Worm (Caenorhabditis elegans) whole organism, L3 larva: ENCODE data around the gene F09F9.3.
A peak's percentile ranks its signal among the peaks of the same experiment; 100 is the strongest.

ENCODE experiments used
- ZK546.5 ChIP-seq: sonication (generic microtip); optimal IDR thresholded peaks from 2 replicates; lab custom pipeline; 2017; ENCODE audit warnings: missing biosample characterization, missing genetic modification characterization
- ama-1 ChIP-seq: fragments of 150-350 bp; optimal IDR thresholded peaks from 2 replicates; lab custom pipeline; 2018
- ceh-16 ChIP-seq: sonication (generic microtip); optimal IDR thresholded peaks from 2 replicates; lab custom pipeline; 2017; ENCODE audit warnings: missing biosample characterization, missing genetic modification characterization
- egl-27 ChIP-seq: sonication (generic microtip); optimal IDR thresholded peaks from 4 replicates; lab custom pipeline; 2017; ENCODE audit warnings: missing biosample characterization, missing genetic modification reagents, missing genetic modification characterization
- egl-5 ChIP-seq: fragments of 150-350 bp; optimal IDR thresholded peaks from 2 replicates; lab custom pipeline; 2017; ENCODE audit warnings: missing biosample characterization, missing genetic modification reagents, missing genetic modification characterization, inconsistent platforms
- elt-1 ChIP-seq: fragments of 150-350 bp; optimal IDR thresholded peaks from 2 replicates; lab custom pipeline; 2014; ENCODE audit warnings: missing biosample characterization, missing genetic modification characterization
- elt-2 ChIP-seq: sonication (generic microtip); optimal IDR thresholded peaks from 2 replicates; lab custom pipeline; 2016; ENCODE audit warnings: missing genetic modification reagents, mild to moderate bottlenecking, missing genetic modification characterization, missing compliant biosample characterization
- eor-1 ChIP-seq, 2 experiments: fragments of 150-350 bp; optimal IDR thresholded peaks; 2 replicates each; lab custom pipeline; 2014 to 2018; ENCODE audit warnings: missing biosample characterization in 2 of 2, missing genetic modification characterization in 2 of 2
- fkh-10 ChIP-seq: sonication (generic microtip); optimal IDR thresholded peaks from 2 replicates; lab custom pipeline; 2017; ENCODE audit warnings: missing biosample characterization, missing genetic modification reagents, missing genetic modification characterization
- fos-1 ChIP-seq: fragments of 150-350 bp; optimal IDR thresholded peaks from 2 replicates; lab custom pipeline; 2014; ENCODE audit warnings: missing biosample characterization, missing genetic modification characterization
- hmg-11 ChIP-seq: sonication (generic microtip); optimal IDR thresholded peaks from 2 replicates; lab custom pipeline; 2016; ENCODE audit warnings: missing genetic modification characterization, missing compliant biosample characterization
- lin-39 ChIP-seq: fragments of 150-350 bp; optimal IDR thresholded peaks from 2 replicates; lab custom pipeline; 2018; ENCODE audit warnings: missing biosample characterization, missing genetic modification reagents, missing genetic modification characterization
- lsy-12 ChIP-seq: sonication (generic microtip); optimal IDR thresholded peaks from 2 replicates; lab custom pipeline; 2016; ENCODE audit warnings: mild to moderate bottlenecking, missing genetic modification characterization, missing compliant biosample characterization
- mdl-1 ChIP-seq: fragments of 150-350 bp; optimal IDR thresholded peaks from 2 replicates; lab custom pipeline; 2014; ENCODE audit warnings: missing biosample characterization, missing genetic modification characterization
- mml-1 ChIP-seq: fragments of 150-350 bp; sonication (generic microtip); optimal IDR thresholded peaks from 3 replicates; lab custom pipeline; 2014; ENCODE audit warnings: missing biosample characterization, missing genetic modification characterization
- nfya-1 ChIP-seq: sonication (generic microtip); optimal IDR thresholded peaks from 2 replicates; lab custom pipeline; 2017; ENCODE audit warnings: missing genetic modification characterization, mild to moderate bottlenecking, missing compliant biosample characterization, antibody characterized with exemption, moderate library complexity; ENCODE audit not compliant: insufficient read depth
- nhr-12 ChIP-seq: fragments of 150-350 bp; optimal IDR thresholded peaks from 2 replicates; lab custom pipeline; 2014; ENCODE audit warnings: missing biosample characterization, missing genetic modification characterization
- nhr-23 ChIP-seq: fragments of 150-350 bp; optimal IDR thresholded peaks from 2 replicates; lab custom pipeline; 2014; ENCODE audit warnings: missing biosample characterization, missing genetic modification reagents, missing genetic modification characterization
- nhr-237 ChIP-seq: fragments of 150-350 bp; optimal IDR thresholded peaks from 2 replicates; lab custom pipeline; 2014; ENCODE audit warnings: missing biosample characterization, missing genetic modification characterization
- nhr-25 ChIP-seq: sonication (generic microtip); optimal IDR thresholded peaks from 2 replicates; lab custom pipeline; 2017; ENCODE audit warnings: missing biosample characterization, missing genetic modification characterization
- nhr-28 ChIP-seq: fragments of 150-350 bp; optimal IDR thresholded peaks from 2 replicates; lab custom pipeline; 2014; ENCODE audit warnings: missing biosample characterization, missing genetic modification characterization
- nhr-43 ChIP-seq: sonication (generic microtip); optimal IDR thresholded peaks from 2 replicates; lab custom pipeline; 2016; ENCODE audit warnings: mild to moderate bottlenecking, missing genetic modification characterization, missing compliant biosample characterization; ENCODE audit not compliant: poor library complexity, severe bottlenecking
- nhr-67 ChIP-seq: fragments of 150-350 bp; optimal IDR thresholded peaks from 2 replicates; lab custom pipeline; 2014; ENCODE audit warnings: missing biosample characterization, missing genetic modification characterization
- nhr-76 ChIP-seq: fragments of 150-350 bp; sonication (generic microtip); optimal IDR thresholded peaks from 5 replicates; lab custom pipeline; 2014; ENCODE audit warnings: missing biosample characterization, missing genetic modification characterization
- nhr-77 ChIP-seq: fragments of 150-350 bp; optimal IDR thresholded peaks from 2 replicates; lab custom pipeline; 2014; ENCODE audit warnings: missing biosample characterization, missing genetic modification characterization
- pha-4 ChIP-seq: fragments of 150-350 bp; optimal IDR thresholded peaks from 2 replicates; lab custom pipeline; 2014; ENCODE audit warnings: missing biosample characterization, missing genetic modification reagents, missing genetic modification characterization
- sea-2 ChIP-seq: fragments of 150-350 bp; sonication (generic microtip); optimal IDR thresholded peaks from 4 replicates; lab custom pipeline; 2014; ENCODE audit warnings: missing biosample characterization, missing genetic modification reagents, missing genetic modification characterization
- skn-1 ChIP-seq: fragments of 150-350 bp; optimal IDR thresholded peaks from 2 replicates; lab custom pipeline; 2014; ENCODE audit warnings: missing biosample characterization, missing genetic modification characterization
- snpc-4 ChIP-seq: fragments of 150-350 bp; optimal IDR thresholded peaks from 2 replicates; lab custom pipeline; 2014; ENCODE audit warnings: missing biosample characterization, missing genetic modification characterization
- tbx-2 ChIP-seq: sonication (generic microtip); optimal IDR thresholded peaks from 2 replicates; lab custom pipeline; 2016; ENCODE audit warnings: mild to moderate bottlenecking, missing genetic modification characterization, missing compliant biosample characterization
- unc-62 ChIP-seq: fragments of 150-350 bp; sonication (generic microtip); optimal IDR thresholded peaks from 4 replicates; lab custom pipeline; 2014; ENCODE audit warnings: missing biosample characterization, missing genetic modification reagents, missing genetic modification characterization
- zag-1 ChIP-seq: fragments of 150-350 bp; optimal IDR thresholded peaks from 2 replicates; lab custom pipeline; 2014; ENCODE audit warnings: missing biosample characterization, missing genetic modification characterization
- ztf-11 ChIP-seq: fragments of 150-350 bp; optimal IDR thresholded peaks from 2 replicates; lab custom pipeline; 2014; ENCODE audit warnings: missing biosample characterization, missing genetic modification characterization

F09F9.3 gene

DNA sequence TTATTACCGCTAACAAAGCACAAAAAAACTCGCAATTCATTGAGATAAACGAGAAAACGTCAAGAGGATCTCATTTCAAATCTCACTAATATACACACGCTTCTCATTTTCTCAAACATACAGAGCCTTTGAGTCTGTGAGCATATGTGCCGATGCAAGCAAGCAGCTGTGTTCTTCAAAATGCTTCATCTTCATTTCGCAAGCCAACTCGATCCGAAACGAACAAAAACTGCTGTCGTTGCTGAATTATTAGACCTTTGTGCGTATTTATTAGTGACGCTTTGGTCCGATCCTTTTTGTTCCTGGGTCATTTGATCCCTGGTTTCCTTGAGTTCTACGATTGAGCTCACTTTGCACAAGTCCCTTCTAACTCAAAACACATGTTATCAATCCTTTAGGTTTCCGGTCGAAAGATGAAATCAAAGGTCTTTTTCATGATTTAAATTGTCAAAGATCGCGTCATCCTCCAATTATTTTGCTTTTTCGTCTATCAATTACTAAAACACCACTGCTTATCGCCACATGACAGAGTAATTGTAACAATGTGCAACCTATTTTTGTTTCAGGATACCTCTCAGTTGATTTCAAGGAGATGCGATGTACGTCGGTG is 13.8 kb downstream of the F09F9.3 start, which contains the start of gene R02E4.2:
Gene R02E4.2, plus strand, starts transcription at position 560 of the 610 bp plus-strand sequence.
- no peak for TF ChIP-seq mml-1 (tag; lab: Kevin White, UChicago)
- no peak for TF ChIP-seq nhr-12 (tag; lab: Kevin White, UChicago)
- no peak for TF ChIP-seq mdl-1 (tag; lab: Kevin White, UChicago)
- no peak for TF ChIP-seq nhr-43 (tag; lab: Kevin White, UChicago)
- TF ChIP-seq nhr-25 (tag; lab: Kevin White, UChicago), result no peak
- TF ChIP-seq pha-4, result no peak
- TF ChIP-seq zag-1 (tag; lab: Kevin White, UChicago), result no peak
- no peak for TF ChIP-seq unc-62 (GFP tag; lab: Kevin White, UChicago)
- TF ChIP-seq egl-27 (tag; lab: Kevin White, UChicago), result no peak
- no peak for TF ChIP-seq ztf-11 (tag; lab: Kevin White, UChicago)
- TF ChIP-seq fkh-10, result no peak
- no peak for TF ChIP-seq ceh-16
- TF ChIP-seq elt-2, result no peak
- no peak for TF ChIP-seq snpc-4 (tag; lab: Kevin White, UChicago)

ce11 chrX:4104435-4104834 is 16.4 kb downstream of the F09F9.3 start, which contains the start of gene R02E4.1:
Gene R02E4.1 (minus strand): TSS chrX:4104535.
- TF ChIP-seq skn-1 (tag; lab: Kevin White, UChicago) (no peak), nhr-23 (no peak), hmg-11 (tag; lab: Kevin White, UChicago) (no peak), nhr-76 (no peak)

DNA sequence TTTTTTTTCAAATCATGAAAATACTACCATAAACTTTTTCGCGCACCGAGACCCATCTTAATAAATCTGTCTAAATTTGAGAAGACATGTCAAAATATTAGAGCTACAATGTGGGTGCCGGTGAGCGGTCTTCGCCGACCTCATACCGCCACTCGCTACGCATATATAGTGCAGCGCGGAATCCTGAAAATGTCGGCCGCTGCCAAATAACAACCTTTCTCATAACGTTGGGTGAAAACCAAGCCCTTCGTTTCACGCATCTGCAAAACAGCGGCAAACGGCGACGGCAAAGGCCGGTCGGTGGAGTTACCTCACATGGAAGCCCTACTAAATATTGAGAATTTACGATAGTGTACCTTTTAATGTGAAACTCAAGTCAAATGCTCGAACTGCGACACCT is 17.8 kb downstream of the F09F9.3 start:
- TF ChIP-seq nhr-237 (tag; lab: Kevin White, UChicago), result no peak
- TF ChIP-seq elt-1 (tag; lab: Kevin White, UChicago), result no peak
- peak; percentile 71 for TF ChIP-seq snpc-4 (tag; lab: Kevin White, UChicago)
- no peak for TF ChIP-seq nhr-67 (tag; lab: Kevin White, UChicago)
- no peak for TF ChIP-seq nfya-1 (tag; lab: Kevin White, UChicago)

DNA sequence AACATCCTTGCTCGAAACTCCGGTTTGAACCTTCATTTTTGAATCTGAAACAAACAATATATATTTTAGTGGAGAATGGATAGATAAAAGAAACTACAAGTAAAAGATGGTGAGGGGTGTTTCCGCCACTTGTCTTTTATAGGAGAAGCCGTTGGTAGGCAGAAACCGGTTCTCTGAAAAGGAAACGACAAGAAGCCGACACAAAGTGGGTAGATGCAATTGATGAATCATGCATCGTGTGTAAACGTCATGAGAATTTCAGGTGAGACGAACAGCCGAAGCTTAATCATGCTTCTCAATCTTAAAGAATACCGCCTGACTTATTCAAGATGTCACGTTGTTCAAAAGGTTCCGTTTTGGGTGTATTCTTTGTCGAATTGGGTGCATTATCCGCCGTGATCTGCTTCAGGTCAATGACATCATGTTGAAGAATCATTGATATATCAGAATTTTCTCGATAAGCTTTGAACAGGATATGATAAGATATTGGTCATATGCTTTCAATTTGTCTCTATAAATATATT is 18.7 kb downstream of the F09F9.3 start, which contains the start of gene R02E4.3:
Gene R02E4.3, minus strand, starts transcription at position 51 of the 524 bp plus-strand sequence.
- TF ChIP-seq lin-39 (tag; lab: Kevin White, UChicago) (no peak), eor-1 (tag; optimal IDR thresholded peaks at IDR 0.05; lab: Kevin White, UChicago) (no peak), nhr-77 (tag; lab: Kevin White, UChicago) (no peak), ceh-16 (no peak), sea-2 (no peak), nhr-76 (no peak), fos-1 (tag; lab: Kevin White, UChicago) (no peak), egl-5 (tag; lab: Kevin White, UChicago) (no peak), lsy-12 (no peak), nhr-25 (tag; lab: Kevin White, UChicago) (peak; percentile 91), ZK546.5 (tag; lab: Kevin White, UChicago) (no peak), nhr-43 (tag; lab: Kevin White, UChicago) (peak; percentile 98), hmg-11 (tag; lab: Kevin White, UChicago) (no peak), nhr-23 (peak; percentile 50), nhr-28 (tag; lab: Kevin White, UChicago) (no peak), tbx-2 (tag; lab: Kevin White, UChicago) (peak; percentile 34)

- no peak for TF ChIP-seq snpc-4 (tag; lab: Kevin White, UChicago)
- TF ChIP-seq nhr-43 (tag; lab: Kevin White, UChicago), result peak; percentile 43
- peak; percentile 89 for TF ChIP-seq ama-1
- TF ChIP-seq egl-27 (tag; lab: Kevin White, UChicago), result no peak
- TF ChIP-seq nhr-25 (tag; lab: Kevin White, UChicago), result peak; percentile 75
Measured at ce11 chrX:4101213-4101612, 19.6 kb downstream of the F09F9.3 start.
